Worm (Caenorhabditis elegans): ENCODE data around the gene abcf-2.

abcf-2 gene

ce11 chrIII:13462965-13463783 is 1.1 kb upstream of the abcf-2 start, which contains the start of gene ant-1.1 (continued):
- TF ChIP-seq ref-2 (tag; optimal IDR thresholded peaks at IDR 0.05) (no peak), ceh-34 (tag; optimal IDR thresholded peaks at IDR 0.05) (peak; percentile 87), hlh-30 (tag; optimal IDR thresholded peaks at IDR 0.05; ENCODE audit: insufficient read depth) (peak; percentile 53), zip-5 (tag; optimal IDR thresholded peaks at IDR 0.05) (no peak), ceh-24 (tag; optimal IDR thresholded peaks at IDR 0.05) (peak; percentile 26), nhr-11 (tag; optimal IDR thresholded peaks at IDR 0.05) (no peak), ets-4 (tag; optimal IDR thresholded peaks at IDR 0.05) (peak; percentile 50), npax-4 (tag; optimal IDR thresholded peaks at IDR 0.05) (no peak), ceh-22 (tag; optimal IDR thresholded peaks at IDR 0.05) (no peak), dmd-4 (tag; optimal IDR thresholded peaks at IDR 0.05; ENCODE audit: borderline replicate concordance) (no peak), pros-1 (tag; optimal IDR thresholded peaks at IDR 0.05) (peak; percentile 50), ceh-19 (GFP tag; optimal IDR thresholded peaks at IDR 0.05) (peak; percentile 42), pax-1 (tag; optimal IDR thresholded peaks at IDR 0.05) (peak; percentile 68), ceh-18 (tag; optimal IDR thresholded peaks at IDR 0.05) (peak; percentile 82), hlh-13 (GFP tag; optimal IDR thresholded peaks at IDR 0.05) (no peak), tbx-7 (tag; optimal IDR thresholded peaks at IDR 0.05) (no peak), fkh-6 (tag; optimal IDR thresholded peaks at IDR 0.05) (no peak), ama-1 (optimal IDR thresholded peaks at IDR 0.05) (no peak), K09A11.1 (tag; optimal IDR thresholded peaks at IDR 0.05; ENCODE audit: insufficient read depth) (no peak), unc-86 (tag; optimal IDR thresholded peaks at IDR 0.05) (peak; percentile 55)

- no peak for TF ChIP-seq ceh-2 (tag; optimal IDR thresholded peaks at IDR 0.05)
- no peak for TF ChIP-seq fkh-6 (tag; optimal IDR thresholded peaks at IDR 0.05)
- TF ChIP-seq elt-2 (tag; optimal IDR thresholded peaks at IDR 0.05): no peak
- TF ChIP-seq hlh-13 (GFP tag; optimal IDR thresholded peaks at IDR 0.05): no peak
- no peak for TF ChIP-seq Y22D7AL.16 (tag; optimal IDR thresholded peaks at IDR 0.05)
- no peak for TF ChIP-seq hlh-30 (tag; optimal IDR thresholded peaks at IDR 0.05; ENCODE audit: insufficient read depth)
- TF ChIP-seq K02D7.2 (tag; optimal IDR thresholded peaks at IDR 0.05): no peak
- TF ChIP-seq pha-4 (tag; optimal IDR thresholded peaks at IDR 0.05): no peak
- TF ChIP-seq eyg-1 (tag; optimal IDR thresholded peaks at IDR 0.05): no peak
- no peak for TF ChIP-seq sox-4 (tag; optimal IDR thresholded peaks at IDR 0.05)
- TF ChIP-seq ceh-24 (tag; optimal IDR thresholded peaks at IDR 0.05): no peak
- no peak for TF ChIP-seq ceh-30 (tag; optimal IDR thresholded peaks at IDR 0.05)
- no peak for TF ChIP-seq pag-3 (tag; optimal IDR thresholded peaks at IDR 0.05; ENCODE audit: borderline replicate concordance)
- TF ChIP-seq hlh-6 (tag; optimal IDR thresholded peaks at IDR 0.05): no peak
- no peak for TF ChIP-seq ceh-6 (GFP tag; optimal IDR thresholded peaks at IDR 0.05)
- TF ChIP-seq ceh-22 (tag; optimal IDR thresholded peaks at IDR 0.05): no peak
Observed at ce11 chrIII:13461535-13461934, 503 bp downstream of the abcf-2 start.

DNA sequence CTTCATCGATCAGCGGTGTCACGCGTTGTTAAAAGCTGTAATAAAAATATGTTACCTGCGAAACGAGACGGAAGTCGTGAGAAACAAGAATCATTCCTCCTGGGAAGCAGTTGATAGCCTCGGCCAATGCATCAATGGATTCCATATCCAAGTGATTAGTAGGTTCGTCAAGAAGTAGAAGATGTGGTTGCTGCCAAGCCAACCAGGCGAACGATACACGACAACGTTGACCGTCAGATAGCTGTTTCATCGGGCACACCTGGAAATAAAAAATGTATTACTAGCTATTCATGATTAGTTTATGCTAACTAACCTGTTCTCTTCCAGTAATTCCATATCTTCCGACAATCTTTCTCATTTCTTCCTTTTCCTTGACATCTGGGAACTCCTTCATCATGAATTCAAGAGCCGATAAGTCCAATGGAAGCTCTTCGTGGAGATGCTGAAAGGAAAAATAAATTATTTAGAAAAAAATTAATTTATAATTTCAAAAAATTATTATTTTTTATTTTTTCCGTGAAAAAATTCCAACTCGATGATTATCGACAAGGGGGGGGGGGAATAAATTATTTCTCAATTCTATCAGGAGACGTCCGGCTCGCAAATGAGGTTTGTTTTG is 3.0 kb downstream of the abcf-2 start, which contains the start of gene tag-164:
Gene tag-164, plus strand, starts transcription at position 569 of the 619 bp plus-strand sequence.
- TF ChIP-seq ceh-45 (GFP tag; IDR thresholded peaks at IDR 0.05): no peak
- no peak for TF ChIP-seq fkh-6 (tag; optimal IDR thresholded peaks at IDR 0.05)
- no peak for TF ChIP-seq ttx-3 (tag; optimal IDR thresholded peaks at IDR 0.05)
- TF ChIP-seq nhr-232 (tag; optimal IDR thresholded peaks at IDR 0.05): no peak
- TF ChIP-seq ceh-48 (tag; optimal IDR thresholded peaks at IDR 0.05): no peak
- TF ChIP-seq odd-2 (tag; optimal IDR thresholded peaks at IDR 0.05): no peak
- TF ChIP-seq ceh-31 (tag; optimal IDR thresholded peaks at IDR 0.05): no peak
